Worm (Caenorhabditis elegans) whole organism, L1 larva: ENCODE data around the gene F49C12.15.
"Not testable (repeated sequence)": the region's sequence is repeated elsewhere in the genome, so short reads cannot be mapped to it uniquely, and the experiment has no call there.

Experiments used
- F16B12.6 ChIP-seq: fragments of 150-350 bp; optimal IDR thresholded peaks from 2 replicates; lab custom pipeline; 2014; ENCODE audit warnings: missing biosample characterization, missing genetic modification characterization
- ama-1 ChIP-seq: fragments of 150-350 bp; optimal IDR thresholded peaks from 2 replicates; lab custom pipeline; 2014
- ceh-63 ChIP-seq: fragments of 200-800 bp; sonication (Bioruptor generic); optimal IDR thresholded peaks from 2 replicates; lab custom pipeline; 2018; ENCODE audit warnings: mild to moderate bottlenecking, missing genetic modification characterization, missing compliant biosample characterization
- ceh-8 ChIP-seq: fragments of 200-800 bp; sonication (Bioruptor generic); optimal IDR thresholded peaks from 2 replicates; lab custom pipeline; 2018; ENCODE audit warnings: mild to moderate bottlenecking, missing genetic modification characterization, moderate library complexity, missing compliant biosample characterization
- ceh-82 ChIP-seq, 3 experiments: fragments of 150-350 bp in 1 of 3; sonication (generic microtip) in 2 of 3; optimal IDR thresholded peaks; 2 replicates each; lab custom pipeline; 2014 to 2017; ENCODE audit warnings: missing biosample characterization in 3 of 3, missing genetic modification characterization in 3 of 3
- dpl-1 ChIP-seq, 3 experiments: fragments of 150-350 bp in 2 of 3; sonication (generic microtip) in 1 of 3; optimal IDR thresholded peaks; 2 replicates each; lab custom pipeline; 2014 to 2017; ENCODE audit warnings: missing biosample characterization in 3 of 3, missing genetic modification characterization in 3 of 3, missing genetic modification reagents in 3 of 3
- efl-1 ChIP-seq, 4 experiments: fragments of 150-350 bp; optimal IDR thresholded peaks in 3 of 4; peaks in 1 of 4; 1 replicate in 1 of 4; 2 replicates in 3 of 4; lab custom pipeline; 2014; ENCODE audit warnings: missing biosample characterization in 2 of 4, missing genetic modification characterization in 2 of 4, missing genetic modification reagents in 2 of 4
- efl-3 ChIP-seq: fragments of 200-800 bp; sonication (Bioruptor generic); optimal IDR thresholded peaks from 2 replicates; lab custom pipeline; 2018; ENCODE audit warnings: mild to moderate bottlenecking, missing genetic modification characterization, missing compliant biosample characterization
- egl-13 ChIP-seq: sonication (generic microtip); optimal IDR thresholded peaks from 2 replicates; lab custom pipeline; 2016; ENCODE audit warnings: missing genotype, missing genetic modification reagents, missing genetic modification characterization, missing compliant biosample characterization
- egl-27 ChIP-seq, 2 experiments: fragments of 150-350 bp in 1 of 2; sonication (generic microtip); optimal IDR thresholded peaks; 3 replicates each; lab custom pipeline; 2017 to 2018; ENCODE audit warnings: missing biosample characterization in 2 of 2, missing genetic modification characterization in 2 of 2, missing genetic modification reagents in 2 of 2
- elt-2 ChIP-seq: sonication (generic microtip); optimal IDR thresholded peaks from 2 replicates; lab custom pipeline; 2016; ENCODE audit warnings: missing genetic modification characterization, mild to moderate bottlenecking, inconsistent platforms, missing compliant biosample characterization, missing genetic modification reagents
- ets-5 ChIP-seq: fragments of 200-800 bp; sonication (Bioruptor generic); IDR thresholded peaks from 2 replicates; pipeline ENCODE4 v1.3.6; 2022; ENCODE audit warnings: missing genetic modification characterization, missing compliant biosample characterization
- fkh-8 ChIP-seq: sonication (generic microtip); optimal IDR thresholded peaks from 2 replicates; lab custom pipeline; 2016; ENCODE audit warnings: mild to moderate bottlenecking, missing genetic modification characterization, missing compliant biosample characterization
- fos-1 ChIP-seq: fragments of 150-350 bp; optimal IDR thresholded peaks from 2 replicates; lab custom pipeline; 2014; ENCODE audit warnings: missing biosample characterization, missing genetic modification characterization
- hlh-17 ChIP-seq: fragments of 200-800 bp; sonication (Bioruptor generic); optimal IDR thresholded peaks from 2 replicates; lab custom pipeline; 2018; ENCODE audit warnings: missing genetic modification characterization, mild to moderate bottlenecking, missing compliant biosample characterization, moderate library complexity, borderline replicate concordance
- hpl-2 ChIP-seq: fragments of 150-350 bp; optimal IDR thresholded peaks from 2 replicates; lab custom pipeline; 2014; ENCODE audit warnings: missing biosample characterization, missing genetic modification reagents, missing genetic modification characterization
- irx-1 ChIP-seq: sonication (generic microtip); optimal IDR thresholded peaks from 2 replicates; lab custom pipeline; 2016; ENCODE audit warnings: missing genetic modification characterization, missing compliant biosample characterization
- isw-1 ChIP-seq: fragments of 200-800 bp; sonication (Bioruptor generic); IDR thresholded peaks from 2 replicates; pipeline ENCODE4 v1.3.6; 2022; ENCODE audit warnings: missing genetic modification characterization, missing compliant biosample characterization
- jun-1 ChIP-seq: fragments of 150-350 bp; optimal IDR thresholded peaks from 2 replicates; lab custom pipeline; 2014; ENCODE audit warnings: missing biosample characterization, missing genetic modification reagents, missing genetic modification characterization
- lin-14 ChIP-seq: fragments of 200-800 bp; sonication (Bioruptor generic); optimal IDR thresholded peaks from 2 replicates; lab custom pipeline; 2018; ENCODE audit warnings: mild to moderate bottlenecking, missing genetic modification characterization, moderate library complexity, missing compliant biosample characterization
- lin-15B ChIP-seq: fragments of 150-350 bp; sonication (generic microtip); optimal IDR thresholded peaks from 3 replicates; lab custom pipeline; 2014; ENCODE audit warnings: missing biosample characterization, missing genetic modification characterization
- lin-35 ChIP-seq, 2 experiments: fragments of 150-350 bp; optimal IDR thresholded peaks; 2 replicates each; lab custom pipeline; 2014; ENCODE audit warnings: missing biosample characterization in 2 of 2, missing genetic modification characterization in 2 of 2, missing genetic modification reagents in 2 of 2
- lin-39 ChIP-seq: fragments of 150-350 bp; optimal IDR thresholded peaks from 2 replicates; lab custom pipeline; 2014; ENCODE audit warnings: missing biosample characterization, missing genetic modification reagents, missing genetic modification characterization
- lir-3 ChIP-seq: sonication (generic microtip); optimal IDR thresholded peaks from 2 replicates; lab custom pipeline; 2016; ENCODE audit warnings: mild to moderate bottlenecking, missing genetic modification characterization, moderate library complexity, missing compliant biosample characterization; ENCODE audit not compliant: poor library complexity
- mdl-1 ChIP-seq, 2 experiments: fragments of 150-350 bp; optimal IDR thresholded peaks; 2 replicates each; lab custom pipeline; 2014 to 2017; ENCODE audit warnings: missing biosample characterization in 2 of 2, missing genetic modification characterization in 2 of 2, inconsistent platforms in 1 of 2
- mef-2 ChIP-seq: fragments of 150-350 bp; optimal IDR thresholded peaks from 2 replicates; lab custom pipeline; 2014; ENCODE audit warnings: missing biosample characterization, missing genetic modification characterization
- nhr-11 ChIP-seq: fragments of 150-350 bp; optimal IDR thresholded peaks from 2 replicates; lab custom pipeline; 2014; ENCODE audit warnings: missing biosample characterization, missing genetic modification characterization
- nhr-12 ChIP-seq: sonication (generic microtip); optimal IDR thresholded peaks from 2 replicates; lab custom pipeline; 2017; ENCODE audit warnings: missing biosample characterization, missing genetic modification characterization
- nhr-20 ChIP-seq: sonication (generic microtip); optimal IDR thresholded peaks from 2 replicates; lab custom pipeline; 2016; ENCODE audit warnings: mild to moderate bottlenecking, missing genetic modification characterization, missing compliant biosample characterization
- nhr-76 ChIP-seq: sonication (generic microtip); optimal IDR thresholded peaks from 2 replicates; lab custom pipeline; 2017; ENCODE audit warnings: missing biosample characterization, missing genetic modification characterization
- nhr-90 ChIP-seq: sonication (generic microtip); optimal IDR thresholded peaks from 2 replicates; lab custom pipeline; 2016; ENCODE audit warnings: mild to moderate bottlenecking, missing genetic modification characterization, missing compliant biosample characterization; ENCODE audit not compliant: poor library complexity
- pag-3 ChIP-seq: sonication (generic microtip); optimal IDR thresholded peaks from 2 replicates; lab custom pipeline; 2017; ENCODE audit warnings: missing genetic modification characterization, mild to moderate bottlenecking, missing compliant biosample characterization, antibody characterized with exemption, borderline replicate concordance; ENCODE audit not compliant: insufficient read depth
- rnt-1 ChIP-seq: sonication (generic microtip); optimal IDR thresholded peaks from 2 replicates; lab custom pipeline; 2016; ENCODE audit warnings: mild to moderate bottlenecking, missing genetic modification characterization, moderate library complexity, missing compliant biosample characterization
- snu-23 ChIP-seq: sonication (generic microtip); optimal IDR thresholded peaks from 2 replicates; lab custom pipeline; 2016; ENCODE audit warnings: missing genetic modification characterization, missing compliant biosample characterization
- sptf-1 ChIP-seq: fragments of 150-350 bp; optimal IDR thresholded peaks from 2 replicates; lab custom pipeline; 2014; ENCODE audit warnings: missing biosample characterization, missing genetic modification characterization
- sup-37 ChIP-seq: fragments of 200-800 bp; sonication (Bioruptor generic); optimal IDR thresholded peaks from 2 replicates; lab custom pipeline; 2018; ENCODE audit warnings: mild to moderate bottlenecking, missing genetic modification characterization, missing compliant biosample characterization
- unc-130 ChIP-seq: fragments of 150-350 bp; optimal IDR thresholded peaks from 2 replicates; lab custom pipeline; 2017; ENCODE audit warnings: missing biosample characterization, missing genetic modification characterization, inconsistent platforms
- unc-62 ChIP-seq: fragments of 150-350 bp; optimal IDR thresholded peaks from 2 replicates; lab custom pipeline; 2014; ENCODE audit warnings: missing biosample characterization, missing genetic modification reagents, missing genetic modification characterization
- unc-98 ChIP-seq: fragments of 200-800 bp; sonication (Bioruptor generic); IDR thresholded peaks from 2 replicates; pipeline ENCODE4 v1.3.6; 2022; ENCODE audit warnings: missing genetic modification characterization, missing compliant biosample characterization
- vab-15 ChIP-seq: sonication (generic microtip); optimal IDR thresholded peaks from 2 replicates; lab custom pipeline; 2017; ENCODE audit warnings: missing genotype, mild to moderate bottlenecking, missing genetic modification characterization, missing compliant biosample characterization
- zip-4 ChIP-seq: fragments of 200-800 bp; sonication (Bioruptor generic); optimal IDR thresholded peaks from 2 replicates; lab custom pipeline; 2018; ENCODE audit warnings: mild to moderate bottlenecking, missing genetic modification characterization, moderate library complexity, missing compliant biosample characterization

The F49C12.15 gene

ce11 chrIV:9323989-9324506 lies at the start of gene F49C12.15, which contains the start of gene nspg-11:
Gene F49C12.15 (plus strand): TSS chrIV:9324456.
Gene nspg-11 (minus strand): TSS chrIV:9324089.
- TF ChIP-seq unc-130: no peak
- no peak for TF ChIP-seq lin-15B (tag; lab: Kevin White, UChicago)
- no peak for TF ChIP-seq hpl-2 (GFP tag; lab: Kevin White, UChicago)
- TF ChIP-seq nhr-20 (tag; lab: Kevin White, UChicago): no peak
- TF ChIP-seq sup-37 (GFP tag; lab: Kevin White, UChicago): no peak
- no peak for TF ChIP-seq egl-27 (tag; optimal IDR thresholded peaks at IDR 0.05; lab: Kevin White, UChicago)
- no peak for TF ChIP-seq F16B12.6
- TF ChIP-seq jun-1 (tag; lab: Kevin White, UChicago): no peak
- TF ChIP-seq unc-62: no peak
- TF ChIP-seq efl-3: no peak
- TF ChIP-seq nhr-90 (tag; lab: Kevin White, UChicago): no peak
- no peak for TF ChIP-seq snu-23
- TF ChIP-seq egl-13 (tag; lab: Kevin White, UChicago): no peak
- no peak for TF ChIP-seq irx-1 (tag; lab: Kevin White, UChicago)
- TF ChIP-seq mef-2: no peak
- TF ChIP-seq, all 84 proteins: peak for 0

ce11 chrIV:9286305-9286704 lies 38.0 kb upstream of the F49C12.15 start, which contains the start of gene nhr-267:
Gene nhr-267 (minus strand): TSS chrIV:9286405.
- not testable (repeated sequence) for TF ChIP-seq lin-39 (tag; lab: Kevin White, UChicago); nhr-11 (tag; lab: Kevin White, UChicago); ceh-82 (tag; optimal IDR thresholded peaks at IDR 0.05; lab: Kevin White, UChicago)

- no peak for TF ChIP-seq lin-15B (tag; lab: Kevin White, UChicago)
- TF ChIP-seq lir-3 (tag; lab: Kevin White, UChicago): no peak
Observed at ce11 chrIV:9289635-9290034, 34.6 kb upstream of the F49C12.15 start.

DNA sequence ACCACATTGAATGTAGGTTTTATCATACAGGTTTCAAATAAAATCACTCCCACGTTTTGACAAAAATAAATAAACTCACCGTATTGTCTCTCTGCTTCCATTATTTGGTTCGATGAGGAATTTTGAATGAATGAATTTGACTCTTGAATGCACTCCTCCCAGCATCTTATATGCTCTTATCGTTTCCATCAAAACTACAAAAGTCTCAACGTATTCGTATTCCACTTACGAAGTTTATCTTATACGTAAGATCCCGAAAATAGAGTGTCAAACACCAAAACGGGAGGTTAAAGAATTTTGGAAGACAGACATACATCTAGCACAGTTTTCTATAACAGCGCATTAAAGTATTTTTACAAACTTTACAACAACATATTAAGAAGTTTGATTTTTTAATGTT lies 30.4 kb upstream of the F49C12.15 start, which contains the start of gene nhr-264:
Gene nhr-264, minus strand, starts transcription at position 101 of the 400 bp plus-strand sequence.
- not testable (repeated sequence) for TF ChIP-seq mef-2; elt-2 (tag; lab: Kevin White, UChicago); nhr-20 (tag; lab: Kevin White, UChicago)

- no peak for TF ChIP-seq hlh-17
- TF ChIP-seq zip-4: no peak
- TF ChIP-seq jun-1 (tag; lab: Kevin White, UChicago): no peak
- no peak for TF ChIP-seq lin-14 (GFP tag; lab: Kevin White, UChicago)
- TF ChIP-seq dpl-1 (GFP tag; optimal IDR thresholded peaks at IDR 0.05; lab: Kevin White, UChicago): no peak
- TF ChIP-seq ets-5 (GFP tag; lab: Robert Waterston, UW): no peak
- no peak for TF ChIP-seq isw-1 (GFP tag; lab: Robert Waterston, UW)
- no peak for TF ChIP-seq nhr-76 (tag; lab: Kevin White, UChicago)
- no peak for TF ChIP-seq nhr-12
- no peak for TF ChIP-seq vab-15 (tag; lab: Kevin White, UChicago)
- TF ChIP-seq unc-98 (GFP tag; lab: Robert Waterston, UW): no peak
- TF ChIP-seq fos-1 (tag; lab: Kevin White, UChicago): no peak
- TF ChIP-seq, all 84 proteins: peak for 0
Observed at ce11 chrIV:9296285-9296684, 28.0 kb upstream of the F49C12.15 start, which contains the start of gene F49C12.1. Gene F49C12.1 (minus strand): TSS chrIV:9296354.

DNA sequence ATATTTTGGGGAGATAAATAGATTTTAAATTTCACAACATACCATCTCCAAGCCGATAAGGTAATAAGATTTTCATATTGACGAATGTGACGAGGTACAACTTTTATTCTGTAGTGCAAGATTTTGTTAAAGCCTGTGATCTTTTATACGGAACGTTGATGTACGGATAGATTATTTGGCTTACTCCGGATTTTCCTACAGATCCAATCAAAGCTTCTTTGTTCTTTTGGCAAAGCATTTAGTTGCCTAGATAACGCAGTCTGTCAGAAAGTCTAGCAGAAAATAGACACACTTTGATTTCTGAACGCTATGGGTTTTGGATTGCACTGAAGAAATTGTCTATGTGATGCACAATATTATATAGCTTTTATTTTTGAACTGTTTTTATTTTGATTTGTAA lies 25.1 kb upstream of the F49C12.15 start, which contains the start of gene F49C12.2:
Gene F49C12.2, minus strand, starts transcription at position 101 of the 400 bp plus-strand sequence.
- no peak for TF ChIP-seq pag-3
- TF ChIP-seq lin-35 (GFP tag; optimal IDR thresholded peaks at IDR 0.05; lab: Kevin White, UChicago): no peak
- TF ChIP-seq nhr-90 (tag; lab: Kevin White, UChicago): no peak
- TF ChIP-seq ceh-63 (GFP tag; lab: Kevin White, UChicago): no peak
- TF ChIP-seq sptf-1 (tag; lab: Kevin White, UChicago): no peak
- TF ChIP-seq ama-1 (lab: Kevin White, UChicago): no peak
- TF ChIP-seq efl-1 (optimal IDR thresholded peaks at IDR 0.05; lab: Kevin White, UChicago): no peak
- TF ChIP-seq efl-1 (GFP tag; optimal IDR thresholded peaks at IDR 0.05 in 1 of 2; lab: Kevin White, UChicago): no peak
- TF ChIP-seq fkh-8 (tag; lab: Kevin White, UChicago): no peak
- TF ChIP-seq mdl-1 (tag; optimal IDR thresholded peaks at IDR 0.05; lab: Kevin White, UChicago): no peak
- no peak for TF ChIP-seq ceh-8 (GFP tag; lab: Kevin White, UChicago)
- no peak for TF ChIP-seq rnt-1 (tag; lab: Kevin White, UChicago)
- TF ChIP-seq nhr-12: no peak
- TF ChIP-seq fos-1 (tag; lab: Kevin White, UChicago): no peak
- no peak for TF ChIP-seq hlh-17
